Fruit fly (Drosophila melanogaster): ENCODE data around the gene Sf3b1.

Gene Sf3b1

DNA sequence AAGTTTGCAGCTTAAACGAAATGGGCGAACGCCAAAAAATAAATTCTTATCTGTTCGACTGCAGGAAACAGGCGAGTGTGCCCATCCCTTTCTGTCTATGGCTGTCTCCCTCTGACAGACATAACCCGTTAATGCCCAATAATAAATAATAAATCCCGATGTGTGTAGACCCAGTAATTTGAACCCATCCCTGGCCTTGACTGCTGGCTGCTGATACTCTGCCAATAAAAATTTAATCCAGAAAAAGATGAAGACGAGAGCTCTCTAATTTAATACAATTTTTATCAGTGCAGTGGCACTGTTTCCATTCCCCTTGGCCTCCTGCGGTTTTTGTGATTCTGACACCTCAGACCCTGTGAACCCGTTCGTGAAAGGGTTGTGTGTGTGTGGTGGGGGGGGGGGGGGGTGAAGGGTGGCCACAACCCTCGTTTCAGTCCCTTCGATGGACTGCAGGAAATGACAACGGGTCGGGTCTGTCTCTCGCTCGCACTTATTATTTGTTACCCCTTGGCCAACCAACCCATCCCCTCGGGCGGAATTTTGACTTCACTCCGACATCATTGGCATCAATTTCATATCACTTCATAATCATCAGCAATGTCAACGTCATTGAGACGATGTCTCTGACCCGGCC lies 42.5 kb upstream of the Sf3b1 start:
- no peak for TF ChIP-seq CG9705 (GFP tag; optimal IDR thresholded peaks at IDR 0.05)
- peak; percentile 64 for TF ChIP-seq Dfd (GFP tag; optimal IDR thresholded peaks at IDR 0.05)

- TF ChIP-seq sage (GFP tag; optimal IDR thresholded peaks at IDR 0.05) (no peak), usp (GFP tag; optimal IDR thresholded peaks at IDR 0.05) (no peak), Vsx2 (GFP tag; optimal IDR thresholded peaks at IDR 0.05; ENCODE audit: partially characterized antibody) (no peak), CrebA (GFP tag; optimal IDR thresholded peaks at IDR 0.05; ENCODE audit: borderline replicate concordance) (no peak), Hnf4 (GFP tag; optimal IDR thresholded peaks at IDR 0.05) (no peak), Myc (optimal IDR thresholded peaks at IDR 0.05) (no peak), HLH106 (tag; optimal IDR thresholded peaks at IDR 0.05) (peak; percentile 62), psq (GFP tag; optimal IDR thresholded peaks at IDR 0.05) (no peak), Dfd (GFP tag; optimal IDR thresholded peaks at IDR 0.05) (no peak), Abd-B (GFP tag; optimal IDR thresholded peaks at IDR 0.05) (no peak), sv (GFP tag; optimal IDR thresholded peaks at IDR 0.05) (no peak), jim (GFP tag; optimal IDR thresholded peaks at IDR 0.05) (no peak), N (GFP tag; optimal IDR thresholded peaks at IDR 0.05) (no peak), Hr78 (GFP tag; optimal IDR thresholded peaks at IDR 0.05) (no peak), dl (GFP tag; optimal IDR thresholded peaks at IDR 0.05; ENCODE audit: insufficient read depth in 1 of 2, partially characterized antibody in 2 of 2) (no peak), GATAd (GFP tag; optimal IDR thresholded peaks at IDR 0.05) (no peak), Mio (GFP tag; optimal IDR thresholded peaks at IDR 0.05) (no peak), Jra (GFP tag; optimal IDR thresholded peaks at IDR 0.05) (no peak), pan (optimal IDR thresholded peaks at IDR 0.05) (no peak), CG32264 (GFP tag; optimal IDR thresholded peaks at IDR 0.05) (no peak), foxo (GFP tag; optimal IDR thresholded peaks at IDR 0.05) (peak in 1 of 2 experiments; percentile 41), tai (GFP tag; optimal IDR thresholded peaks at IDR 0.05) (peak; percentile 4), ey (GFP tag; optimal IDR thresholded peaks at IDR 0.05) (peak; percentile 37), lola (GFP tag; optimal IDR thresholded peaks at IDR 0.05) (no peak), Sp1 (GFP tag; optimal IDR thresholded peaks at IDR 0.05) (peak; percentile 46), OdsH (GFP tag; optimal IDR thresholded peaks at IDR 0.05) (peak; percentile 35), Rel (GFP tag; optimal IDR thresholded peaks at IDR 0.05) (no peak), Rel (tag; optimal IDR thresholded peaks at IDR 0.05) (no peak), dmrt93B (GFP tag; optimal IDR thresholded peaks at IDR 0.05) (peak; percentile 40), Hr83 (GFP tag; optimal IDR thresholded peaks at IDR 0.05; ENCODE audit: poor library complexity, severe bottlenecking) (no peak), fru (GFP tag; optimal IDR thresholded peaks at IDR 0.05) (peak; percentile 48), dsf (GFP tag; optimal IDR thresholded peaks at IDR 0.05; ENCODE audit: borderline replicate concordance) (no peak), h (GFP tag; optimal IDR thresholded peaks at IDR 0.05) (peak; percentile 42), CG9705 (GFP tag; optimal IDR thresholded peaks at IDR 0.05) (peak; percentile 33), woc (GFP tag; optimal IDR thresholded peaks at IDR 0.05) (peak; percentile 8), Dif (GFP tag; optimal IDR thresholded peaks at IDR 0.05; ENCODE audit: partially characterized antibody) (no peak), brk (GFP tag; optimal IDR thresholded peaks at IDR 0.05) (no peak), br (GFP tag; optimal IDR thresholded peaks at IDR 0.05) (peak; percentile 30), rgr (GFP tag; optimal IDR thresholded peaks at IDR 0.05) (no peak)
Observed at dm6 chr2L:526192-526923, 41.8 kb upstream of the Sf3b1 start.

DNA sequence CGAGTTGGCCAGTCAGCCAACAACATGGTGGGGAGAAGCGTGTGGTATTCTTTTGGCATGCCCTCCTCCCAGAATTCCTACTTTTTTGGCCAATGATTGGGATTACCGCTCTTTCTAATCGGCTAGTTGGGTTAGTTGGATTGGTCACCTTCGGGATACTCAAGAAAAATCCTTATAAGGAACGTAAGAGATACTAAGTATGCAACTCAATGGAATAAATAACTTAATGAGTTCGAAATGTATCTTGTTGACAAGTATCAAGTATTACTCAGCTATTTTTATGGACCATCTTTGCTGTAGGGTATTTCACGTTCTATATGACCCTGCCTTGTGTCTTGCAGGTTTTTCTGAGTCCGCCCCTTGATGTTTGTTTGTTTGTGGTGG lies 41.2 kb upstream of the Sf3b1 start:
- TF ChIP-seq HLH106 (tag; optimal IDR thresholded peaks at IDR 0.05) = no peak
- peak; percentile 9 for TF ChIP-seq psq (GFP tag; optimal IDR thresholded peaks at IDR 0.05)
- no peak for TF ChIP-seq Jra (GFP tag; optimal IDR thresholded peaks at IDR 0.05)
- peak; percentile 4 for TF ChIP-seq rgr (GFP tag; optimal IDR thresholded peaks at IDR 0.05)
- TF ChIP-seq Hnf4 (GFP tag; optimal IDR thresholded peaks at IDR 0.05) = peak; percentile 15
- TF ChIP-seq OdsH (GFP tag; optimal IDR thresholded peaks at IDR 0.05) = peak; percentile 35
- TF ChIP-seq GATAd (GFP tag; optimal IDR thresholded peaks at IDR 0.05) = no peak
- TF ChIP-seq ey (GFP tag; optimal IDR thresholded peaks at IDR 0.05) = no peak
- no peak for TF ChIP-seq sv (GFP tag; optimal IDR thresholded peaks at IDR 0.05)
- TF ChIP-seq woc (GFP tag; optimal IDR thresholded peaks at IDR 0.05) = peak; percentile 27
- no peak for TF ChIP-seq dmrt93B (GFP tag; optimal IDR thresholded peaks at IDR 0.05)
